Worm (Caenorhabditis elegans) whole organism, mixed stage, embryonic: Measurements from ENCODE around the gene idpc-5.

Experiments
- M03D4.4 ChIP-seq: sonication (generic microtip); optimal IDR thresholded peaks from 2 replicates; lab custom pipeline; 2017; ENCODE audit warnings: mild to moderate bottlenecking, missing genetic modification characterization, missing compliant biosample characterization
- ceh-39 ChIP-seq: fragments of 150-350 bp; optimal IDR thresholded peaks from 2 replicates; lab custom pipeline; 2014; ENCODE audit warnings: missing biosample characterization, missing genetic modification characterization
- hlh-1 ChIP-seq: fragments of 150-350 bp; optimal IDR thresholded peaks from 2 replicates; lab custom pipeline; 2014; ENCODE audit warnings: missing biosample characterization, missing genetic modification reagents, missing genetic modification characterization
- nhr-237 ChIP-seq: fragments of 150-350 bp; optimal IDR thresholded peaks from 2 replicates; lab custom pipeline; 2014; ENCODE audit warnings: missing biosample characterization, missing genetic modification characterization
- nhr-28 ChIP-seq: fragments of 150-350 bp; optimal IDR thresholded peaks from 2 replicates; lab custom pipeline; 2014; ENCODE audit warnings: missing biosample characterization, missing genetic modification characterization
- pha-4 ChIP-seq: fragments of 150-350 bp; optimal IDR thresholded peaks from 2 replicates; lab custom pipeline; 2018; ENCODE audit warnings: missing biosample characterization, missing genetic modification reagents, missing genetic modification characterization
- snpc-4 ChIP-seq: fragments of 150-350 bp; optimal IDR thresholded peaks from 2 replicates; lab custom pipeline; 2014; ENCODE audit warnings: missing biosample characterization, missing genetic modification characterization
- sptf-1 ChIP-seq: sonication (generic microtip); optimal IDR thresholded peaks from 2 replicates; lab custom pipeline; 2017; ENCODE audit warnings: mild to moderate bottlenecking, missing genetic modification characterization, moderate library complexity, missing compliant biosample characterization
- unc-62 ChIP-seq: fragments of 150-350 bp; optimal IDR thresholded peaks from 2 replicates; lab custom pipeline; 2014; ENCODE audit warnings: missing biosample characterization, missing genetic modification reagents, missing genetic modification characterization

DNA sequence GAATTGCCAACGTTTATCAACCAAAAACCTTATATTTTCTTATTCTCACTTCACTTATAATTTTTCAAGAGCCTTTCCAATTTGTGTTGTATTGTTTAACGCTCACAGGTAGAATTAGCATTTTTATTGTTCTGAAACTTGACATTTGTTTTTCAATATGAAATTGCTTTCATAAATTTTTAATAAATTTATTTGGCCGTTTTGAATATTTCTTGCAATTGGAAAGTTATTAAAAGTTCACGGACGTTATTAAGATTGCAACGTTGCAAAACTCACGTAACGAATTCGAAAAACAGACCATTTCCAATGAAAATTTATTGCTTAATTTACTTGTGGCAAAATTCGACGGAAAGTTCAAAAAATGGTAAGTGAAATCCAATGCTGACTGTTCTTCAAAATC lies 32.4 kb downstream of the idpc-5 start, which contains the start of gene K09G1.2:
- TF ChIP-seq snpc-4 (tag; lab: Kevin White, UChicago) (no peak), nhr-28 (tag; lab: Kevin White, UChicago) (no peak), ceh-39 (tag; lab: Kevin White, UChicago) (no peak), M03D4.4 (tag; lab: Kevin White, UChicago) (no peak), hlh-1 (tag; lab: Kevin White, UChicago) (no peak), pha-4 (no peak), sptf-1 (tag; lab: Kevin White, UChicago) (no peak), nhr-237 (tag; lab: Kevin White, UChicago) (no peak), unc-62 (GFP tag; lab: Kevin White, UChicago) (no peak)
